Worm (Caenorhabditis elegans) whole organism, young adult: ENCODE measurements around the gene srh-299.

Experiments used
- C06A6.2 ChIP-seq: fragments of 200-800 bp; sonication (Bioruptor generic); conservative IDR thresholded peaks from 2 replicates; pipeline ENCODE4 v1.3.6; 2022; ENCODE audit warnings: missing genetic modification characterization, missing compliant biosample characterization
- F10E7.11 ChIP-seq: sonication (generic microtip); optimal IDR thresholded peaks from 2 replicates; lab custom pipeline; 2017; ENCODE audit warnings: mild to moderate bottlenecking, missing genetic modification characterization, moderate library complexity, missing compliant biosample characterization
- F22D6.2 ChIP-seq: sonication (generic microtip); optimal IDR thresholded peaks from 2 replicates; lab custom pipeline; 2016; ENCODE audit warnings: mild to moderate bottlenecking, missing genetic modification characterization, missing compliant biosample characterization
- F23B12.7 ChIP-seq: sonication (generic microtip); optimal IDR thresholded peaks from 2 replicates; lab custom pipeline; 2017; ENCODE audit warnings: missing genetic modification characterization, mild to moderate bottlenecking, missing compliant biosample characterization, antibody characterized with exemption, moderate library complexity; ENCODE audit not compliant: insufficient read depth
- F55B11.4 ChIP-seq: sonication (generic microtip); optimal IDR thresholded peaks from 2 replicates; lab custom pipeline; 2016; ENCODE audit warnings: missing compliant biosample characterization, missing genetic modification characterization, borderline replicate concordance; ENCODE audit not compliant: insufficient read depth
- Y67H2A.10 ChIP-seq: fragments of 200-800 bp; sonication (Bioruptor generic); conservative IDR thresholded peaks from 2 replicates; pipeline ENCODE4 v1.3.6; 2022; ENCODE audit warnings: missing genetic modification reagents, missing genetic modification characterization, missing compliant biosample characterization
- akir-1 ChIP-seq: fragments of 200-800 bp; sonication (Bioruptor generic); optimal IDR thresholded peaks from 2 replicates; lab custom pipeline; 2018; ENCODE audit warnings: mild to moderate bottlenecking, missing genetic modification characterization, moderate library complexity, missing compliant biosample characterization
- attf-5 ChIP-seq: fragments of 200-800 bp; sonication (Bioruptor generic); optimal IDR thresholded peaks from 2 replicates; lab custom pipeline; 2018; ENCODE audit warnings: mild to moderate bottlenecking, missing genetic modification characterization, missing compliant biosample characterization
- bed-1 ChIP-seq: fragments of 200-800 bp; sonication (Bioruptor generic); IDR thresholded peaks from 2 replicates; pipeline ENCODE4 v1.3.6; 2022; ENCODE audit warnings: missing genetic modification reagents, missing genetic modification characterization, missing compliant biosample characterization
- bed-2 ChIP-seq: fragments of 200-800 bp; sonication (Bioruptor generic); IDR thresholded peaks from 2 replicates; pipeline ENCODE4 v1.3.6; 2022; ENCODE audit warnings: missing genetic modification reagents, missing genetic modification characterization, missing compliant biosample characterization
- cebp-1 ChIP-seq, 2 experiments: fragments of 200-800 bp in 1 of 2; sonication (Bioruptor generic) in 1 of 2; sonication (generic microtip) in 1 of 2; IDR thresholded peaks in 1 of 2; optimal IDR thresholded peaks in 1 of 2; 2 replicates each; pipeline versions ENCODE4 v1.3.6 to Lab custom; 2017 to 2022; ENCODE audit warnings: missing compliant biosample characterization in 2 of 2, missing genetic modification characterization in 2 of 2, mild to moderate bottlenecking in 1 of 2, missing genetic modification reagents in 1 of 2, moderate library complexity in 1 of 2
- ceh-27 ChIP-seq: fragments of 200-800 bp; sonication (Bioruptor generic); optimal IDR thresholded peaks from 2 replicates; lab custom pipeline; 2018; ENCODE audit warnings: mild to moderate bottlenecking, missing genetic modification characterization, moderate library complexity, missing compliant biosample characterization
- ceh-91 ChIP-seq: fragments of 200-800 bp; sonication (Bioruptor generic); IDR thresholded peaks from 2 replicates; pipeline ENCODE4 v1.3.6; 2022; ENCODE audit warnings: missing genetic modification reagents, missing genetic modification characterization, missing compliant biosample characterization
- dox-1 ChIP-seq: fragments of 200-800 bp; sonication (Bioruptor generic); IDR thresholded peaks from 2 replicates; pipeline ENCODE4 v1.3.6; 2022; ENCODE audit warnings: missing genetic modification reagents, missing genetic modification characterization, missing compliant biosample characterization
- dpl-1 ChIP-seq: fragments of 150-350 bp; optimal IDR thresholded peaks from 2 replicates; lab custom pipeline; 2014; ENCODE audit warnings: missing biosample characterization, missing genetic modification reagents, missing genetic modification characterization
- efl-1 ChIP-seq: fragments of 150-350 bp; optimal IDR thresholded peaks from 2 replicates; lab custom pipeline; 2014; ENCODE audit warnings: missing biosample characterization, missing genetic modification reagents, missing genetic modification characterization
- him-1 ChIP-seq: sonication (generic microtip); optimal IDR thresholded peaks from 2 replicates; lab custom pipeline; 2016; ENCODE audit warnings: missing genotype, missing genetic modification reagents, missing genetic modification characterization, missing compliant biosample characterization
- hrde-1 ChIP-seq: sonication (generic microtip); optimal IDR thresholded peaks from 2 replicates; lab custom pipeline; 2016; ENCODE audit warnings: missing genetic modification characterization, mild to moderate bottlenecking, missing compliant biosample characterization, moderate library complexity, missing genotype, missing genetic modification reagents, borderline replicate concordance
- let-526 ChIP-seq: fragments of 200-800 bp; sonication (Bioruptor generic); IDR thresholded peaks from 2 replicates; pipeline ENCODE4 v1.3.6; 2022; ENCODE audit warnings: missing genetic modification reagents, missing genetic modification characterization, missing compliant biosample characterization
- let-607 ChIP-seq, 2 experiments: fragments of 200-800 bp in 1 of 2; sonication (Bioruptor generic) in 1 of 2; sonication (generic microtip) in 1 of 2; optimal IDR thresholded peaks; 2 replicates each; lab custom pipeline; 2016 to 2018; ENCODE audit warnings: mild to moderate bottlenecking in 2 of 2, missing compliant biosample characterization in 2 of 2, missing genetic modification characterization in 2 of 2, moderate library complexity in 2 of 2, missing genotype in 1 of 2
- lin-26 ChIP-seq: fragments of 200-800 bp; sonication (Bioruptor generic); IDR thresholded peaks from 2 replicates; pipeline ENCODE4 v1.3.6; 2022; ENCODE audit warnings: missing genetic modification reagents, missing genetic modification characterization, missing compliant biosample characterization
- lin-35 ChIP-seq, 3 experiments: fragments of 150-350 bp in 2 of 3; sonication (generic microtip) in 1 of 3; optimal IDR thresholded peaks; 2 replicates each; lab custom pipeline; 2014 to 2018; ENCODE audit warnings: missing biosample characterization in 3 of 3, missing genetic modification characterization in 3 of 3, missing genetic modification reagents in 3 of 3
- lsl-1 ChIP-seq: fragments of 200-800 bp; sonication (Bioruptor generic); optimal IDR thresholded peaks from 2 replicates; lab custom pipeline; 2018; ENCODE audit warnings: mild to moderate bottlenecking, missing genetic modification characterization, moderate library complexity, missing compliant biosample characterization
- madf-3 ChIP-seq: fragments of 200-800 bp; sonication (Bioruptor generic); IDR thresholded peaks from 2 replicates; pipeline ENCODE4 v1.3.6; 2022; ENCODE audit warnings: missing genetic modification reagents, missing genetic modification characterization, missing compliant biosample characterization
- madf-6 ChIP-seq: fragments of 200-800 bp; sonication (Bioruptor generic); IDR thresholded peaks from 2 replicates; pipeline ENCODE4 v1.3.6; 2022; ENCODE audit warnings: missing genetic modification reagents, missing genetic modification characterization, missing compliant biosample characterization
- madf-8 ChIP-seq: fragments of 200-800 bp; sonication (Bioruptor generic); conservative IDR thresholded peaks from 2 replicates; pipeline ENCODE4 v1.3.6; 2022; ENCODE audit warnings: missing genetic modification reagents, missing genetic modification characterization, missing compliant biosample characterization
- mcd-1 ChIP-seq: fragments of 200-800 bp; sonication (Bioruptor generic); IDR thresholded peaks from 2 replicates; pipeline ENCODE4 v1.3.6; 2022; ENCODE audit warnings: missing genetic modification reagents, missing genetic modification characterization, missing compliant biosample characterization
- nhr-120 ChIP-seq: fragments of 200-800 bp; sonication (Bioruptor generic); IDR thresholded peaks from 2 replicates; pipeline ENCODE4 v1.3.6; 2022; ENCODE audit warnings: missing genetic modification characterization, missing compliant biosample characterization
- nhr-80 ChIP-seq: sonication (generic microtip); optimal IDR thresholded peaks from 2 replicates; lab custom pipeline; 2016; ENCODE audit warnings: missing genetic modification characterization, missing compliant biosample characterization
- pbrm-1 ChIP-seq: fragments of 200-800 bp; sonication (Bioruptor generic); IDR thresholded peaks from 2 replicates; pipeline ENCODE4 v1.3.6; 2022; ENCODE audit warnings: missing genetic modification reagents, missing genetic modification characterization, missing compliant biosample characterization
- pha-4 ChIP-seq: fragments of 150-350 bp; sonication (generic microtip); optimal IDR thresholded peaks from 2 replicates; lab custom pipeline; 2014; ENCODE audit warnings: missing biosample characterization, missing genetic modification reagents, missing genetic modification characterization
- repo-1 ChIP-seq: sonication (generic microtip); optimal IDR thresholded peaks from 2 replicates; lab custom pipeline; 2017; ENCODE audit warnings: mild to moderate bottlenecking, missing genetic modification characterization, missing compliant biosample characterization
- snpc-4 ChIP-seq, 5 experiments: fragments of 150-350 bp in 1 of 5; sonication (generic microtip) in 4 of 5; optimal IDR thresholded peaks; 2 replicates each; lab custom pipeline; 2014 to 2018; ENCODE audit warnings: missing genetic modification characterization in 5 of 5, missing biosample characterization in 3 of 5, antibody characterized with exemption in 2 of 5, mild to moderate bottlenecking in 2 of 5, missing compliant biosample characterization in 2 of 5, missing genotype in 2 of 5, moderate library complexity in 2 of 5, missing genetic modification reagents in 1 of 5
- tbx-9 ChIP-seq: sonication (generic microtip); optimal IDR thresholded peaks from 2 replicates; lab custom pipeline; 2016; ENCODE audit warnings: borderline replicate concordance, missing genetic modification characterization, inconsistent platforms, missing compliant biosample characterization
- unc-130 ChIP-seq: sonication (generic microtip); optimal IDR thresholded peaks from 2 replicates; lab custom pipeline; 2016; ENCODE audit warnings: missing genetic modification reagents, missing genetic modification characterization, missing compliant biosample characterization
- unc-62 ChIP-seq: fragments of 150-350 bp; optimal IDR thresholded peaks from 2 replicates; lab custom pipeline; 2014; ENCODE audit warnings: missing biosample characterization, missing genetic modification reagents, missing genetic modification characterization
- ztf-18 ChIP-seq: sonication (generic microtip); optimal IDR thresholded peaks from 2 replicates; lab custom pipeline; 2016; ENCODE audit warnings: missing genotype, mild to moderate bottlenecking, missing genetic modification characterization, missing compliant biosample characterization
- ztf-22 ChIP-seq: fragments of 200-800 bp; sonication (Bioruptor generic); optimal IDR thresholded peaks from 2 replicates; lab custom pipeline; 2018; ENCODE audit warnings: mild to moderate bottlenecking, missing genetic modification characterization, moderate library complexity, missing compliant biosample characterization
- ztf-26 ChIP-seq: sonication (generic microtip); optimal IDR thresholded peaks from 2 replicates; lab custom pipeline; 2017; ENCODE audit warnings: missing genetic modification characterization, missing compliant biosample characterization
- ztf-3 ChIP-seq: fragments of 200-800 bp; sonication (Bioruptor generic); optimal IDR thresholded peaks from 2 replicates; lab custom pipeline; 2018; ENCODE audit warnings: mild to moderate bottlenecking, missing genetic modification characterization, missing compliant biosample characterization

Gene srh-299

ce11 chrV:15888751-15889150, 25.6 kb downstream of the srh-299 start, which contains the start of gene cgt-1:
Gene cgt-1, minus strand, starts transcription at chrV:15888851.
- no peak for TF ChIP-seq let-526 (GFP tag; lab: Robert Waterston, UW)
- TF ChIP-seq F22D6.2 (tag; lab: Kevin White, UChicago): no peak
- no peak for TF ChIP-seq let-607 (tag; optimal IDR thresholded peaks at IDR 0.05; lab: Kevin White, UChicago)
- no peak for TF ChIP-seq attf-5 (GFP tag; lab: Kevin White, UChicago)
- TF ChIP-seq him-1: no peak
- no peak for TF ChIP-seq hrde-1
- no peak for TF ChIP-seq cebp-1 (GFP tag; IDR thresholded peaks at IDR 0.05; lab: Robert Waterston, UW)
- TF ChIP-seq cebp-1 (tag; optimal IDR thresholded peaks at IDR 0.05; lab: Kevin White, UChicago): no peak
- no peak for TF ChIP-seq mcd-1
- TF ChIP-seq unc-62: no peak
- TF ChIP-seq F10E7.11 (tag; lab: Kevin White, UChicago): no peak
- no peak for TF ChIP-seq ztf-3 (GFP tag; lab: Kevin White, UChicago)
- TF ChIP-seq bed-1 (GFP tag; lab: Robert Waterston, UW): no peak
- TF ChIP-seq C06A6.2 (GFP tag; lab: Robert Waterston, UW): no peak
- no peak for TF ChIP-seq ztf-22
- no peak for TF ChIP-seq akir-1
- no peak for TF ChIP-seq lin-35 (GFP tag; optimal IDR thresholded peaks at IDR 0.05; lab: Kevin White, UChicago)
- no peak for TF ChIP-seq F55B11.4 (tag; lab: Kevin White, UChicago)
- no peak for TF ChIP-seq dox-1 (GFP tag; lab: Robert Waterston, UW)
- TF ChIP-seq snpc-4 (GFP tag; optimal IDR thresholded peaks at IDR 0.05; lab: Kevin White, UChicago): no peak
- TF ChIP-seq snpc-4 (tag; optimal IDR thresholded peaks at IDR 0.05; lab: Kevin White, UChicago): no peak
- TF ChIP-seq, all 124 proteins: peak for 0

ce11 chrV:15890115-15890514, 27.0 kb downstream of the srh-299 start:
- TF ChIP-seq nhr-80 (tag; lab: Kevin White, UChicago) (peak; percentile 31), madf-3 (GFP tag; lab: Robert Waterston, UW) (no peak), cebp-1 (GFP tag; IDR thresholded peaks at IDR 0.05; lab: Robert Waterston, UW) (no peak), cebp-1 (tag; optimal IDR thresholded peaks at IDR 0.05; lab: Kevin White, UChicago) (peak; percentile 28)

ce11 chrV:15891279-15891678, 28.1 kb downstream of the srh-299 start:
- TF ChIP-seq nhr-80 (tag; lab: Kevin White, UChicago) (peak; percentile 74), ztf-26 (no peak)

ce11 chrV:15891761-15892160, 28.6 kb downstream of the srh-299 start, which contains the start of gene T06C12.12:
Gene T06C12.12, plus strand, starts transcription at chrV:15892061.
- TF ChIP-seq pbrm-1 (GFP tag; lab: Robert Waterston, UW): no peak
- no peak for TF ChIP-seq ztf-18
- no peak for TF ChIP-seq unc-62
- TF ChIP-seq unc-130 (GFP tag; lab: Kevin White, UChicago): no peak
- no peak for TF ChIP-seq let-607 (tag; optimal IDR thresholded peaks at IDR 0.05; lab: Kevin White, UChicago)
- TF ChIP-seq nhr-120: no peak
- TF ChIP-seq bed-2: no peak
- TF ChIP-seq efl-1 (GFP tag; lab: Kevin White, UChicago): no peak

- TF ChIP-seq efl-1 (GFP tag; lab: Kevin White, UChicago) (no peak), lin-26 (GFP tag; lab: Robert Waterston, UW) (no peak), F10E7.11 (tag; lab: Kevin White, UChicago) (no peak), dpl-1 (GFP tag; lab: Kevin White, UChicago) (no peak), madf-8 (no peak), tbx-9 (tag; lab: Kevin White, UChicago) (no peak), ceh-27 (no peak), ceh-91 (GFP tag; lab: Robert Waterston, UW) (no peak), ztf-22 (no peak), F23B12.7 (tag; lab: Kevin White, UChicago) (no peak), Y67H2A.10 (GFP tag; lab: Robert Waterston, UW) (no peak), snpc-4 (GFP tag; optimal IDR thresholded peaks at IDR 0.05; lab: Kevin White, UChicago) (no peak), snpc-4 (tag; optimal IDR thresholded peaks at IDR 0.05; lab: Kevin White, UChicago) (no peak), madf-6 (GFP tag; lab: Robert Waterston, UW) (no peak), lsl-1 (no peak), pha-4 (tag; lab: Kevin White, UChicago) (no peak), repo-1 (no peak)
Measured at ce11 chrV:15892696-15893095, 29.6 kb downstream of the srh-299 start, which contains the start of gene T06C12.11. Gene T06C12.11, plus strand, starts transcription at chrV:15892996.
